Fruit fly (Drosophila melanogaster) whole organism, embryonic: ENCODE results near the gene GluRIID.
A peak's percentile ranks its signal among the peaks of the same experiment; 100 is the strongest.

Experiments used
- B-H1 ChIP-seq: fragments of 200-800 bp; sonication (Bioruptor generic); IDR thresholded peaks from 3 replicates; pipeline ENCODE4 v1.3.6; 2022; ENCODE audit warnings: missing biosample characterization, missing genetic modification characterization
- CG10431 ChIP-seq: fragments of 200-800 bp; sonication (Bioruptor generic); optimal IDR thresholded peaks from 3 replicates; lab custom pipeline; 2018; ENCODE audit warnings: missing biosample characterization, mild to moderate bottlenecking, missing genetic modification characterization
- CG11504 ChIP-seq: fragments of 200-800 bp; sonication (Bioruptor generic); optimal IDR thresholded peaks from 3 replicates; lab custom pipeline; 2019; ENCODE audit warnings: missing biosample characterization, mild to moderate bottlenecking, missing genetic modification characterization, moderate library complexity
- CG11695 ChIP-seq: fragments of 200-800 bp; sonication (Bioruptor generic); IDR thresholded peaks from 3 replicates; pipeline ENCODE4 v1.3.6; 2022; ENCODE audit warnings: missing biosample characterization, missing genetic modification characterization
- CG12236 ChIP-seq: fragments of 200-800 bp; sonication (Bioruptor generic); optimal IDR thresholded peaks from 2 replicates; lab custom pipeline; 2016; ENCODE audit warnings: missing biosample characterization, missing genetic modification characterization
- CG13894 ChIP-seq: fragments of 200-800 bp; sonication (Bioruptor generic); optimal IDR thresholded peaks from 3 replicates; lab custom pipeline; 2018; ENCODE audit warnings: missing biosample characterization, mild to moderate bottlenecking, missing genetic modification characterization, moderate library complexity
- CG15601 ChIP-seq: fragments of 200-800 bp; sonication (Bioruptor generic); optimal IDR thresholded peaks from 3 replicates; lab custom pipeline; 2019; ENCODE audit warnings: missing biosample characterization, mild to moderate bottlenecking, missing genetic modification characterization, moderate library complexity
- CG15696 ChIP-seq: fragments of 200-800 bp; sonication (Bioruptor generic); optimal IDR thresholded peaks from 2 replicates; lab custom pipeline; 2019; ENCODE audit warnings: missing biosample characterization, mild to moderate bottlenecking, missing genetic modification characterization, moderate library complexity
- CG17328 ChIP-seq: fragments of 200-800 bp; sonication (Bioruptor generic); IDR thresholded peaks from 2 replicates; pipeline ENCODE4 v1.3.6; 2022; ENCODE audit warnings: missing biosample characterization, missing genetic modification characterization
- CG18262 ChIP-seq: fragments of 200-800 bp; optimal IDR thresholded peaks from 3 replicates; lab custom pipeline; 2019; ENCODE audit warnings: missing biosample characterization, mild to moderate bottlenecking, missing genetic modification characterization, moderate library complexity
- CG2202 ChIP-seq: fragments of 200-800 bp; sonication (Bioruptor generic); optimal IDR thresholded peaks from 2 replicates; lab custom pipeline; 2018; ENCODE audit warnings: missing biosample characterization, mild to moderate bottlenecking, missing genetic modification characterization
- CG30403 ChIP-seq: fragments of 200-800 bp; sonication (Bioruptor generic); optimal IDR thresholded peaks from 3 replicates; lab custom pipeline; 2016; ENCODE audit warnings: missing biosample characterization, missing genetic modification characterization
- CG4404 ChIP-seq: fragments of 200-800 bp; sonication (Bioruptor generic); IDR thresholded peaks from 2 replicates; pipeline ENCODE4 v1.3.6; 2022; ENCODE audit warnings: missing biosample characterization, missing genetic modification characterization
- CG5953 ChIP-seq: fragments of 200-800 bp; sonication (Bioruptor generic); IDR thresholded peaks from 2 replicates; pipeline ENCODE4 v1.3.6; 2022; ENCODE audit warnings: missing biosample characterization, missing genetic modification characterization
- CG7556 ChIP-seq: fragments of 200-800 bp; sonication (Bioruptor generic); optimal IDR thresholded peaks from 2 replicates; lab custom pipeline; 2017; ENCODE audit warnings: missing biosample characterization, mild to moderate bottlenecking, missing genetic modification characterization
- CG7963 ChIP-seq: fragments of 200-800 bp; sonication (Bioruptor generic); IDR thresholded peaks from 3 replicates; pipeline ENCODE4 v1.3.6; 2022; ENCODE audit warnings: missing biosample characterization, missing genetic modification characterization; ENCODE audit not compliant: partially characterized antibody
- CTCF ChIP-seq: fragments of 200-800 bp; sonication (Bioruptor generic); optimal IDR thresholded peaks from 2 replicates; lab custom pipeline; 2017; ENCODE audit warnings: missing biosample characterization, mild to moderate bottlenecking, missing genetic modification characterization, moderate library complexity
- Dad ChIP-seq: fragments of 200-800 bp; sonication (Bioruptor generic); optimal IDR thresholded peaks from 3 replicates; lab custom pipeline; 2016; ENCODE audit warnings: missing biosample characterization, missing genetic modification characterization
- Ets65A ChIP-seq: fragments of 200-800 bp; sonication (Bioruptor generic); peaks from one replicate; lab custom pipeline; 2016; ENCODE audit warnings: missing biosample characterization, missing genetic modification characterization
- Fer3 ChIP-seq: fragments of 200-800 bp; sonication (Bioruptor generic); optimal IDR thresholded peaks from 2 replicates; lab custom pipeline; 2018; ENCODE audit warnings: missing biosample characterization, mild to moderate bottlenecking, missing genetic modification characterization, moderate library complexity
- H2.0 ChIP-seq: fragments of 200-800 bp; sonication (Bioruptor generic); IDR thresholded peaks from 2 replicates; pipeline ENCODE4 v1.3.6; 2022; ENCODE audit warnings: missing biosample characterization, missing genetic modification characterization
- HmgD ChIP-seq: fragments of 200-800 bp; sonication (Bioruptor generic); optimal IDR thresholded peaks from 3 replicates; lab custom pipeline; 2016; ENCODE audit warnings: missing biosample characterization, missing genetic modification characterization
- HmgZ ChIP-seq: fragments of 200-800 bp; sonication (Bioruptor generic); optimal IDR thresholded peaks from 2 replicates; lab custom pipeline; 2018; ENCODE audit warnings: missing biosample characterization, mild to moderate bottlenecking, missing genetic modification characterization
- Meics ChIP-seq: fragments of 200-800 bp; sonication (Bioruptor generic); optimal IDR thresholded peaks from 2 replicates; lab custom pipeline; 2017; ENCODE audit warnings: missing biosample characterization, mild to moderate bottlenecking, missing genetic modification characterization
- NC2α ChIP-seq: fragments of 200-800 bp; sonication (Bioruptor generic); optimal IDR thresholded peaks from 2 replicates; lab custom pipeline; 2016; ENCODE audit warnings: missing biosample characterization, missing genetic modification characterization
- NFAT ChIP-seq: fragments of 200-800 bp; sonication (Bioruptor generic); IDR thresholded peaks from 2 replicates; pipeline ENCODE4 v1.3.6; 2022; ENCODE audit warnings: missing biosample characterization, missing genetic modification characterization
- NfI ChIP-seq: fragments of 200-800 bp; sonication (Bioruptor generic); optimal IDR thresholded peaks from 3 replicates; lab custom pipeline; 2018; ENCODE audit warnings: missing biosample characterization, mild to moderate bottlenecking, missing genetic modification characterization, moderate library complexity
- Opbp ChIP-seq: fragments of 200-800 bp; sonication (Bioruptor generic); IDR thresholded peaks from 3 replicates; pipeline ENCODE4 v1.3.6; 2022; ENCODE audit warnings: missing biosample characterization, missing genetic modification characterization; ENCODE audit not compliant: partially characterized antibody
- Stat92E ChIP-seq, 3 experiments: fragments of >200 bp in 2 of 3; fragments of 200-800 bp in 1 of 3; sonication (Bioruptor generic) in 1 of 3; optimal IDR thresholded peaks; 2 replicates each; lab custom pipeline; 2017 to 2019; ENCODE audit warnings: missing biosample characterization in 3 of 3, missing genetic modification characterization in 3 of 3, mild to moderate bottlenecking in 1 of 3, moderate library complexity in 1 of 3
- TFAM ChIP-seq: fragments of 200-800 bp; sonication (Bioruptor generic); optimal IDR thresholded peaks from 2 replicates; lab custom pipeline; 2017; ENCODE audit warnings: missing biosample characterization, missing genetic modification characterization, inconsistent platforms
- bbx ChIP-seq: fragments of 200-800 bp; sonication (Bioruptor generic); IDR thresholded peaks from 2 replicates; pipeline ENCODE4 v1.3.6; 2022; ENCODE audit warnings: missing biosample characterization, missing genetic modification characterization; ENCODE audit not compliant: partially characterized antibody
- cato ChIP-seq: fragments of 200-800 bp; sonication (Bioruptor generic); optimal IDR thresholded peaks from 2 replicates; lab custom pipeline; 2016; ENCODE audit warnings: missing biosample characterization, missing genetic modification characterization, borderline replicate concordance
- crc ChIP-seq: fragments of 200-800 bp; sonication (Bioruptor generic); optimal IDR thresholded peaks from 2 replicates; lab custom pipeline; 2016; ENCODE audit warnings: missing biosample characterization, missing genetic modification characterization
- croc ChIP-seq: fragments of 200-800 bp; sonication (Bioruptor generic); conservative IDR thresholded peaks from 3 replicates; pipeline ENCODE4 v1.3.6; 2022; ENCODE audit warnings: missing biosample characterization, missing genetic modification characterization
- eve ChIP-seq, 2 experiments: fragments of >200 bp; optimal IDR thresholded peaks; 2 replicates each; lab custom pipeline; 2017; ENCODE audit warnings: missing biosample characterization in 2 of 2, missing genetic modification characterization in 2 of 2
- ftz-f1 ChIP-seq: fragments of 200-800 bp; sonication (Bioruptor generic); optimal IDR thresholded peaks from 2 replicates; lab custom pipeline; 2016; ENCODE audit warnings: missing biosample characterization, missing genetic modification characterization
- gcm2 ChIP-seq: fragments of 200-800 bp; sonication (Bioruptor generic); optimal IDR thresholded peaks from 2 replicates; lab custom pipeline; 2016; ENCODE audit warnings: missing biosample characterization, missing genetic modification characterization
- gem ChIP-seq: fragments of 200-800 bp; sonication (Bioruptor generic); optimal IDR thresholded peaks from 2 replicates; lab custom pipeline; 2019; ENCODE audit warnings: missing biosample characterization, mild to moderate bottlenecking, missing genetic modification characterization, moderate library complexity
- lbe ChIP-seq: fragments of 200-800 bp; sonication (Bioruptor generic); optimal IDR thresholded peaks from 2 replicates; lab custom pipeline; 2016; ENCODE audit warnings: missing biosample characterization, mild to moderate bottlenecking, missing genetic modification characterization
- mirr ChIP-seq: fragments of 200-800 bp; sonication (Bioruptor generic); optimal IDR thresholded peaks from 3 replicates; lab custom pipeline; 2018; ENCODE audit warnings: missing biosample characterization, mild to moderate bottlenecking, missing genetic modification characterization
- pfk ChIP-seq: fragments of 200-800 bp; sonication (Bioruptor generic); optimal IDR thresholded peaks from 2 replicates; lab custom pipeline; 2018; ENCODE audit warnings: missing biosample characterization, mild to moderate bottlenecking, missing genetic modification characterization, moderate library complexity
- ranshi ChIP-seq: fragments of 200-800 bp; sonication (Bioruptor generic); IDR thresholded peaks from 2 replicates; pipeline ENCODE4 v1.3.6; 2022; ENCODE audit warnings: missing biosample characterization, missing genetic modification characterization
- run ChIP-seq: fragments of 200-800 bp; sonication (Bioruptor generic); optimal IDR thresholded peaks from 3 replicates; lab custom pipeline; 2018; ENCODE audit warnings: missing biosample characterization, mild to moderate bottlenecking, missing genetic modification characterization
- scrt ChIP-seq: fragments of 200-800 bp; sonication (Bioruptor generic); optimal IDR thresholded peaks from 2 replicates; lab custom pipeline; 2018; ENCODE audit warnings: missing biosample characterization, mild to moderate bottlenecking, missing genetic modification characterization, moderate library complexity
- sisA ChIP-seq: fragments of 200-800 bp; sonication (Bioruptor generic); IDR thresholded peaks from 2 replicates; pipeline ENCODE4 v1.3.6; 2022; ENCODE audit warnings: missing biosample characterization, missing genetic modification characterization
- sqz ChIP-seq: fragments of 200-800 bp; sonication (Bioruptor generic); optimal IDR thresholded peaks from 3 replicates; lab custom pipeline; 2018; ENCODE audit warnings: missing biosample characterization, mild to moderate bottlenecking, missing genetic modification characterization
- stc ChIP-seq: fragments of 200-800 bp; sonication (Bioruptor generic); IDR thresholded peaks from 2 replicates; pipeline ENCODE4 v1.3.6; 2022; ENCODE audit warnings: missing biosample characterization, missing genetic modification characterization
- tio ChIP-seq: fragments of 200-800 bp; sonication (Bioruptor generic); optimal IDR thresholded peaks from 2 replicates; lab custom pipeline; 2017; ENCODE audit warnings: missing biosample characterization, missing genetic modification characterization, inconsistent platforms
- trem ChIP-seq: fragments of 200-800 bp; optimal IDR thresholded peaks from 3 replicates; lab custom pipeline; 2019; ENCODE audit warnings: missing biosample characterization, mild to moderate bottlenecking, missing genetic modification characterization, moderate library complexity
- trh ChIP-seq: fragments of 200-800 bp; sonication (Bioruptor generic); optimal IDR thresholded peaks from 2 replicates; lab custom pipeline; 2016; ENCODE audit warnings: missing biosample characterization, missing genetic modification characterization
- wek ChIP-seq: fragments of 200-800 bp; sonication (Bioruptor generic); optimal IDR thresholded peaks from 3 replicates; lab custom pipeline; 2018; ENCODE audit warnings: missing biosample characterization, mild to moderate bottlenecking, missing genetic modification characterization, moderate library complexity

Gene GluRIID

DNA sequence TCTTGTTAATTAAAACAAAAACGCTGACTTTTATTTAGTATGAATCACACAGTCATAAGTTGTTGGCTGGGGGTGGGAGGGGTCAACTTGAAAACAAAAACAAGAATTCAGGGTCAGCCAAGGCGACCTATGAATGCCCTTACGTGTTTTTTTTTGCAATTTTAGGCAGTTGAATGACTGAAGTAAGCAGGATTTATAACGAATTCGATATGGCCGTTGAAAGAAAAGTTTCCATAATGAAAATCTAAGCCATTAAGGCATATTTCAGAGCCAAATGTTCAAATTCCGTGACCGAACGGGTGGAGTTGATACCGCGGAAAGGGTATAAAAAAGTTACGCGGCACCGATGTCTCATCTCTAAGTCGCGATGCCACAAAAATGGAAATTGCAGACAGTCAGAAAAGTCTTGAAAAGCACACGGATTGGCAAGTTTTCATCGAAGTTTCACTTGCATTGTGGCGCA, 18.2 kb downstream of the GluRIID start (continued):
- TF ChIP-seq run (tag; lab: Kevin White, UChicago) (no peak), tio (no peak), CTCF (GFP tag; lab: Kevin White, UChicago) (no peak), NFAT (peak; percentile 42; the same call in 1 of the 2 replicates), cato (peak; percentile 32), pfk (GFP tag; lab: Kevin White, UChicago) (no peak), CG7556 (GFP tag; lab: Kevin White, UChicago) (peak; percentile 20), NfI (GFP tag; lab: Kevin White, UChicago) (no peak), gem (no peak), Dad (peak; percentile 61), CG4404 (GFP tag; lab: Robert Waterston, UW) (peak; percentile 43; the same call in 1 of the 2 replicates), bbx (no peak), trem (no peak), H2.0 (GFP tag; lab: Robert Waterston, UW) (peak; percentile 64), CG13894 (tag; lab: Kevin White, UChicago) (no peak), CG12236 (GFP tag; lab: Kevin White, UChicago) (no peak), wek (GFP tag; lab: Kevin White, UChicago) (no peak), CG7963 (no peak), CG15696 (peak; percentile 35), sqz (GFP tag; lab: Kevin White, UChicago) (no peak), B-H1 (GFP tag; lab: Robert Waterston, UW) (no peak), CG10431 (GFP tag; lab: Kevin White, UChicago) (no peak), CG11504 (tag; lab: Kevin White, UChicago) (no peak), CG30403 (peak; percentile 79), Stat92E (GFP tag; optimal IDR thresholded peaks at IDR 0.05; lab: Kevin White, UChicago) (peak in 1 of 3 experiments; percentile 10), Ets65A (GFP tag; lab: Kevin White, UChicago) (peak; percentile 93), Opbp (GFP tag; lab: Robert Waterston, UW) (no peak), lbe (GFP tag; lab: Kevin White, UChicago) (peak; percentile 39), HmgZ (peak; percentile 80), ftz-f1 (GFP tag; lab: Kevin White, UChicago) (peak; percentile 87), ranshi (GFP tag; lab: Robert Waterston, UW) (peak; percentile 67), Fer3 (tag; lab: Kevin White, UChicago) (no peak), stc (GFP tag; lab: Robert Waterston, UW) (peak; percentile 54), NC2α (GFP tag; lab: Kevin White, UChicago) (peak; percentile 50), scrt (no peak), sisA (GFP tag; lab: Robert Waterston, UW) (peak; percentile 70), croc (GFP tag; lab: Robert Waterston, UW) (peak; percentile 33; the same call in 2 of the 3 replicates), eve (GFP tag; optimal IDR thresholded peaks at IDR 0.05; lab: Kevin White, UChicago) (no peak), TFAM (GFP tag; lab: Kevin White, UChicago) (no peak), mirr (no peak), crc (GFP tag; lab: Kevin White, UChicago) (peak; percentile 58), CG2202 (tag; lab: Kevin White, UChicago) (peak; percentile 32), trh (peak; percentile 33), gcm2 (no peak), CG18262 (tag; lab: Kevin White, UChicago) (no peak), CG15601 (tag; lab: Kevin White, UChicago) (no peak), HmgD (no peak), Meics (GFP tag; lab: Kevin White, UChicago) (no peak), CG17328 (GFP tag; lab: Robert Waterston, UW) (peak; percentile 61; the same call in 1 of the 2 replicates), CG11695 (GFP tag; lab: Robert Waterston, UW) (peak; percentile 69; the same call in 1 of the 3 replicates), CG5953 (GFP tag; lab: Robert Waterston, UW) (no peak)
